Worm (Caenorhabditis elegans) whole organism, late embryonic: ENCODE measurements around the gene Y97E10AR.4.

Experiments used
- ama-1 ChIP-seq: fragments of 150-350 bp; optimal IDR thresholded peaks from 2 replicates; lab custom pipeline; 2014
- eyg-1 ChIP-seq: sonication (generic microtip); optimal IDR thresholded peaks from 2 replicates; lab custom pipeline; 2016; ENCODE audit warnings: missing genotype, missing genetic modification characterization, missing compliant biosample characterization
- fax-1 ChIP-seq: sonication (generic microtip); optimal IDR thresholded peaks from 2 replicates; lab custom pipeline; 2016; ENCODE audit warnings: missing genotype, missing genetic modification characterization, missing compliant biosample characterization
- fkh-10 ChIP-seq: fragments of 150-350 bp; optimal IDR thresholded peaks from 2 replicates; lab custom pipeline; 2014; ENCODE audit warnings: missing biosample characterization, missing genetic modification reagents, missing genetic modification characterization
- hlh-6 ChIP-seq: sonication (generic microtip); optimal IDR thresholded peaks from 2 replicates; lab custom pipeline; 2016; ENCODE audit warnings: missing genotype, missing genetic modification characterization, missing compliant biosample characterization
- lin-11 ChIP-seq: fragments of 200-800 bp; sonication (Bioruptor generic); optimal IDR thresholded peaks from 2 replicates; lab custom pipeline; 2018; ENCODE audit warnings: mild to moderate bottlenecking, missing genetic modification characterization, missing compliant biosample characterization
- nfya-1 ChIP-seq: sonication (generic microtip); optimal IDR thresholded peaks from 2 replicates; lab custom pipeline; 2017; ENCODE audit warnings: missing genetic modification characterization, mild to moderate bottlenecking, missing compliant biosample characterization, antibody characterized with exemption, moderate library complexity
- nhr-11 ChIP-seq: fragments of 150-350 bp; optimal IDR thresholded peaks from 2 replicates; lab custom pipeline; 2014; ENCODE audit warnings: missing biosample characterization, missing genetic modification characterization
- pag-3 ChIP-seq: sonication (generic microtip); optimal IDR thresholded peaks from 2 replicates; lab custom pipeline; 2016; ENCODE audit warnings: missing compliant biosample characterization, missing genetic modification characterization, borderline replicate concordance
- sox-4 ChIP-seq: sonication (generic microtip); optimal IDR thresholded peaks from 2 replicates; lab custom pipeline; 2017; ENCODE audit warnings: mild to moderate bottlenecking, missing genetic modification characterization, inconsistent platforms, missing compliant biosample characterization
- unc-55 ChIP-seq: sonication (generic microtip); optimal IDR thresholded peaks from 2 replicates; lab custom pipeline; 2017; ENCODE audit warnings: missing biosample characterization, missing genetic modification reagents, missing genetic modification characterization

DNA sequence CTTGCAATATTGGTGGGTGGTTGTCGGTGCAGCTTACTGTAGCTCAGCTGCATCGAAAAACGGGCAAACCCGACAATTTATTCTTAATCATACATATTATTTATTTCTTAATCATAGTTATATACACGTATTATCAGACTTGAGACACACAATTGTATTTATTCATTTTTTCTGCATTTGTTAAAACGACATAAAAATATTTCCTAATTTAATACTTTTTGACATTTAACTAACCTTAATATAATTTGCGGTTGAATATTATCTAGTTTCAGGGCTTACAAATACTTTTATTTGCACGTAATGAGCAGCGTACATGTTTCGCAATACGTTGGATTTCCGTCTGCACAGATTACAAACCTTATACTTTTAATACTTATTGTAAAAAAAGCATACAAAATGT, 48.3 kb upstream of the Y97E10AR.4 start, which contains the start of gene str-138:
- TF ChIP-seq sox-4 (tag; lab: Kevin White, UChicago) (no peak), hlh-6 (no peak), nhr-11 (tag; lab: Kevin White, UChicago) (no peak), fkh-10 (no peak), nfya-1 (no peak), fax-1 (tag; lab: Kevin White, UChicago) (no peak), eyg-1 (tag; lab: Kevin White, UChicago) (no peak), unc-55 (GFP tag; lab: Kevin White, UChicago) (no peak), ama-1 (lab: Kevin White, UChicago) (no peak), pag-3 (tag; lab: Kevin White, UChicago) (no peak), lin-11 (tag; lab: Kevin White, UChicago) (no peak)
